Worm (Caenorhabditis elegans): ENCODE results near the gene mdt-29.

The mdt-29 gene

ce11 chrIII:13768074-13768662 is 4.8 kb upstream of the mdt-29 start, which contains the start of gene rml-1:
TSS of gene rml-1 (minus strand) at chrIII:13768092.
- peak in 2 of 3 experiments; percentile 0 to 58 for TF ChIP-seq dpl-1 (GFP tag; optimal IDR thresholded peaks at IDR 0.05)
- TF ChIP-seq lin-35 (GFP tag; optimal IDR thresholded peaks at IDR 0.05) = peak in 1 of 2 experiments; percentile 20
- no peak for TF ChIP-seq egl-27 (tag; optimal IDR thresholded peaks at IDR 0.05)
- peak; percentile 26 for TF ChIP-seq lin-14 (GFP tag; optimal IDR thresholded peaks at IDR 0.05)
- peak; percentile 18 to 45 for TF ChIP-seq efl-1 (optimal IDR thresholded peaks at IDR 0.05)
- TF ChIP-seq efl-1 (GFP tag; optimal IDR thresholded peaks at IDR 0.05 in 1 of 2) = peak in 1 of 2 experiments; percentile 54

ce11 chrIII:13770017-13770416 is 3.0 kb upstream of the mdt-29 start:
- TF ChIP-seq aly-2 (tag; optimal IDR thresholded peaks at IDR 0.05) (no peak), snpc-4 (tag; optimal IDR thresholded peaks at IDR 0.05) (no peak), nhr-28 (tag; optimal IDR thresholded peaks at IDR 0.05) (no peak), vab-15 (tag; optimal IDR thresholded peaks at IDR 0.05) (no peak), ama-1 (optimal IDR thresholded peaks at IDR 0.05) (no peak), tbx-2 (tag; optimal IDR thresholded peaks at IDR 0.05) (no peak), pqm-1 (tag; optimal IDR thresholded peaks at IDR 0.05) (no peak), dpl-1 (GFP tag; optimal IDR thresholded peaks at IDR 0.05) (no peak), lsy-2 (tag; optimal IDR thresholded peaks at IDR 0.05) (no peak), sptf-1 (tag; optimal IDR thresholded peaks at IDR 0.05) (no peak), efl-1 (optimal IDR thresholded peaks at IDR 0.05) (no peak), efl-1 (GFP tag; optimal IDR thresholded peaks at IDR 0.05 in 1 of 2) (no peak)

ce11 chrIII:13771145-13771544 is 1.8 kb upstream of the mdt-29 start, which contains the start of the genes cyk-4 and pdr-1:
TSS of gene cyk-4 (minus strand) at chrIII:13771224.
TSS of gene pdr-1 (plus strand) at chrIII:13771513.
- TF ChIP-seq dpl-1 (GFP tag; optimal IDR thresholded peaks at IDR 0.05) (peak; percentile 79 to 88 (median 82)), snu-23 (GFP tag; optimal IDR thresholded peaks at IDR 0.05) (peak; percentile 67), F16B12.6 (tag; optimal IDR thresholded peaks at IDR 0.05) (peak; percentile 43), nhr-20 (tag; optimal IDR thresholded peaks at IDR 0.05) (peak; percentile 49), ama-1 (optimal IDR thresholded peaks at IDR 0.05) (no peak), aly-2 (tag; optimal IDR thresholded peaks at IDR 0.05) (no peak), xbp-1 (tag; optimal IDR thresholded peaks at IDR 0.05) (peak; percentile 30), fos-1 (tag; optimal IDR thresholded peaks at IDR 0.05) (peak; percentile 30), tbx-2 (tag; optimal IDR thresholded peaks at IDR 0.05) (peak; percentile 54), fkh-8 (tag; optimal IDR thresholded peaks at IDR 0.05) (peak; percentile 60), C16A3.4 (tag; optimal IDR thresholded peaks at IDR 0.05) (peak; percentile 75), ceh-82 (tag; optimal IDR thresholded peaks at IDR 0.05) (peak; percentile 41 to 85 (median 50)), lin-15B (tag; optimal IDR thresholded peaks at IDR 0.05) (peak; percentile 83), lir-3 (tag; optimal IDR thresholded peaks at IDR 0.05; ENCODE audit: poor library complexity) (no peak), lin-13 (GFP tag; optimal IDR thresholded peaks at IDR 0.05) (peak; percentile 13), skn-1 (tag; optimal IDR thresholded peaks at IDR 0.05) (peak; percentile 75), nhr-77 (tag; optimal IDR thresholded peaks at IDR 0.05) (peak; percentile 16), nhr-90 (tag; optimal IDR thresholded peaks at IDR 0.05; ENCODE audit: poor library complexity) (peak; percentile 19), rnt-1 (tag; optimal IDR thresholded peaks at IDR 0.05) (peak; percentile 68), isw-1 (GFP tag; IDR thresholded peaks at IDR 0.05) (peak; percentile 46), zip-4 (GFP tag; optimal IDR thresholded peaks at IDR 0.05) (no peak), lsy-2 (tag; optimal IDR thresholded peaks at IDR 0.05) (peak; percentile 58 to 86), C34B4.2 (tag; optimal IDR thresholded peaks at IDR 0.05) (no peak), nhr-237 (tag; optimal IDR thresholded peaks at IDR 0.05) (no peak), efl-1 (optimal IDR thresholded peaks at IDR 0.05) (peak; percentile 73 to 88), efl-1 (GFP tag; optimal IDR thresholded peaks at IDR 0.05 in 1 of 2) (peak; percentile 88 to 98), elt-3 (tag; optimal IDR thresholded peaks at IDR 0.05) (peak in 1 of 6 experiments; percentile 65), lin-35 (GFP tag; optimal IDR thresholded peaks at IDR 0.05) (peak; percentile 87 to 94), nhr-84 (tag; optimal IDR thresholded peaks at IDR 0.05) (no peak), nhr-19 (GFP tag; conservative IDR thresholded peaks at IDR 0.05) (0 out of 2 replicates have a peak, but pooled peaks have one; percentile 37), mdl-1 (tag; optimal IDR thresholded peaks at IDR 0.05) (peak in 1 of 2 experiments; percentile 53)
